Fruit fly (Drosophila melanogaster): ENCODE data around the gene Brd.

dm6 chr3L:14984521-14985150 lies 12.2 kb downstream of the Brd start, which contains the start of gene mnd:
- TF ChIP-seq HLHmδ (GFP tag; optimal IDR thresholded peaks at IDR 0.05): no peak
- peak in 1 of 3 experiments; percentile 3 for TF ChIP-seq lola (GFP tag; optimal IDR thresholded peaks at IDR 0.05)
- TF ChIP-seq wdn (GFP tag; IDR thresholded peaks at IDR 0.05): no peak
- no peak for TF ChIP-seq amos (GFP tag; IDR thresholded peaks at IDR 0.05; ENCODE audit: partially characterized antibody)
- TF ChIP-seq Fer2 (tag; optimal IDR thresholded peaks at IDR 0.05): no peak
